Fruit fly (Drosophila melanogaster) whole organism: Measurements from ENCODE around the gene woc.

ENCODE experiments used
- CG8478 ChIP-seq: fragments of >200 bp; optimal IDR thresholded peaks from 2 replicates; lab custom pipeline; 2018; ENCODE audit warnings: inconsistent platforms
- Dll ChIP-seq: fragments of >200 bp; optimal IDR thresholded peaks from 2 replicates; lab custom pipeline; 2017
- EcR ChIP-seq, 2 experiments: fragments of >200 bp; optimal IDR thresholded peaks; 2 replicates each; lab custom pipeline; 2017; ENCODE audit warnings: missing biosample characterization in 2 of 2, missing genetic modification characterization in 2 of 2, missing genetic modification reagents in 2 of 2
- pan ChIP-seq: fragments of >200 bp; optimal IDR thresholded peaks from 2 replicates; lab custom pipeline; 2017
- psq ChIP-seq: fragments of >200 bp; optimal IDR thresholded peaks from 2 replicates; lab custom pipeline; 2017
- usp ChIP-seq: fragments of >200 bp; optimal IDR thresholded peaks from 2 replicates; lab custom pipeline; 2017; ENCODE audit warnings: missing biosample characterization, missing genetic modification characterization, mixed read lengths

woc gene

dm6 chr3R:27244742-27245400, 19.0 kb downstream of the woc start, which contains the start of gene CG18766:
TSS of gene CG18766 (minus strand) at chr3R:27245249.
- peak; percentile 81 for TF ChIP-seq CG8478
- no peak for TF ChIP-seq Dll

dm6 chr3R:27244412-27244741, 19.5 kb downstream of the woc start:
- TF ChIP-seq pan (no peak), CG8478 (no peak), EcR (GFP tag; optimal IDR thresholded peaks at IDR 0.05; lab: Kevin White, UChicago) (no peak), Dll (no peak), psq (lab: Kevin White, UChicago) (no peak), usp (GFP tag; lab: Kevin White, UChicago) (no peak)

DNA sequence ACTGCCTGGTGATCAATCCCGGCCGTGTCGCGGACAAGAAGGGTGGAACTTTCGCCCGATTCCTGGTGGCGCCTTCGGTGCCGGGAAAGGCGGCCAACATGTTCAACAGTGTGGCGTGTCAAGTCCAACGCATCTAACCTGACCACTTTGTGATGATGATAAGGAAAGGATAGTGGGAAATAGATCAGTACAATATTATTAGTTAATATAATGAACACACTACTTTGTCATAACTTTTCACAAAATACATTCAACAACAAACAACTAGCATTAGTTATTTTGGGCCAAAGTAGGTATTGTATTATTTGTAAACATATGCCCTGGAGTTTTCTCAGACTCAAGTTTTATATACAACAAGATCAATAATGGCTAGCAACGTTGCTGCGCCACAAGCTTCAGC, 22.9 kb downstream of the woc start, which contains the start of gene CG17991:
CG17991 (plus strand) TSS at position 301 of the 400 bp plus-strand sequence.
- TF ChIP-seq Dll (no peak), psq (lab: Kevin White, UChicago) (no peak), EcR (GFP tag; optimal IDR thresholded peaks at IDR 0.05; lab: Kevin White, UChicago) (no peak), pan (no peak), CG8478 (no peak), usp (GFP tag; lab: Kevin White, UChicago) (no peak)

DNA sequence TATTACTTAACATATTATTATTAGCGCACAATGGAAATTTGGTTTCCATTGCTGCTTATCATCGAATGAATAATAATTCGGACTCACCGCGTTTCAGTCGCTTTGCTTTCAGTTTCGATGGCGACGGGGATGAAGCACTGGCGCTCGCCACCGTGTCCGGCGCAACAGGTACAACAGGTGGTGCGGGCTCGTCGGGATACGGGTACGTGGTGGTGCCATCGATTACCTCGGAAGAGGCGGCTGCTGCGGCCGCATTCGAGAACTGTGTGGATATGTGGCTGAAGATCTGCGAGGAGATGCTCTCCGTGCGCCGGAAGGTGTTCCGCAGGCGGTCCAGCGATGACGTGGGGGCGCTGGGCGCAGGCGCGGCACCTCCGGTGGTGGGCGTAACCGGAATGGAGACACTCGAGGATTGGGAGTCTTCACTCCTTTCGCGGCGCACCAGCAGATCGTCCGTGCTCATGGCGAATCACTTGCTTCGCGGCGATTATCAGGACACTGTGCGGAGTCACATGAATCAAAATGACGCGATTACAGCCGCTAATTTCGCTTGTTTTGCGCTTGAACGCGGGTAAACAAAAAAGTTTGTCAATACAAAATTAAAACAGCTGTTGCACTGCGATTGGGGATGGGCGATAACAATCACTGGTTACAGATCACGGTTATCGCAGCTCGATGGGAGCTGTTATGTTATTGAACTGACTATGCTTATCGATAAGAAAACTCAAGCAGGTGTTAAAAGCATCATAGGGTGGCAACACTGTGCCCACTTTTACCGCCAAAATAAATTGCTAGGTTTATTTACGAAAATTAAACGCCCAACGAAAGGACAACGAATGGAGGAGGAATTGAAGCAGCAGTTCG, 25.2 kb downstream of the woc start, which contains the start of the genes CG31064 and PolA2:
CG31064 (minus strand) TSS at position 648 of the 864 bp plus-strand sequence.
PolA2 (plus strand) TSS at position 726 of the 864 bp plus-strand sequence.
- TF ChIP-seq EcR (GFP tag; optimal IDR thresholded peaks at IDR 0.05; lab: Kevin White, UChicago) (no peak), Dll (no peak), psq (lab: Kevin White, UChicago) (no peak), CG8478 (no peak), usp (GFP tag; lab: Kevin White, UChicago) (no peak)

DNA sequence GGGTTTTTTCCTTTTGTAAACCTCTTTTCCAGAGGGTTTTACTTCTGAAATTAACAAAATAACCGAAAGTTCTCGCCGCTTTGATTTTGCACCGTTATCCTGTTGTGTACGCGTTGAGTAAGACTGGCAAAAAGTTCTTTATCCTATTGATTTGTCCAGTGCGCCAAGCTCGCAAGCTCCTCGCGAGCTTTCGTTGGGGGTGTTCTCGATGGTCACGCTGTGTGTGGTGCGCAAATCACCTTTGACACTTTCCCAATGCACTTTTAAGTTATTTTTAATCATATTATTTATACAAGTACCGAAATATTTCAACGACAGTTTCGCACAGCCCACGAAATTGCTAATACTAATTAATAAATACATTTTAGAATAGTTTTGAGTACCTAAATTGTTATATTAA, 25.9 kb downstream of the woc start:
- TF ChIP-seq psq (lab: Kevin White, UChicago) (no peak), pan (no peak), Dll (no peak), usp (GFP tag; lab: Kevin White, UChicago) (no peak), EcR (GFP tag; optimal IDR thresholded peaks at IDR 0.05; lab: Kevin White, UChicago) (no peak), CG8478 (no peak)

- no peak for TF ChIP-seq psq (lab: Kevin White, UChicago)
- no peak for TF ChIP-seq pan
- TF ChIP-seq usp (GFP tag; lab: Kevin White, UChicago): no peak
- TF ChIP-seq EcR (GFP tag; optimal IDR thresholded peaks at IDR 0.05; lab: Kevin White, UChicago): no peak
- TF ChIP-seq Dll: no peak
- no peak for TF ChIP-seq CG8478
Observed at dm6 chr3R:27233398-27233797, 30.5 kb downstream of the woc start, which contains the start of gene CG31068. TSS of gene CG31068 (plus strand) at chr3R:27233698.

DNA sequence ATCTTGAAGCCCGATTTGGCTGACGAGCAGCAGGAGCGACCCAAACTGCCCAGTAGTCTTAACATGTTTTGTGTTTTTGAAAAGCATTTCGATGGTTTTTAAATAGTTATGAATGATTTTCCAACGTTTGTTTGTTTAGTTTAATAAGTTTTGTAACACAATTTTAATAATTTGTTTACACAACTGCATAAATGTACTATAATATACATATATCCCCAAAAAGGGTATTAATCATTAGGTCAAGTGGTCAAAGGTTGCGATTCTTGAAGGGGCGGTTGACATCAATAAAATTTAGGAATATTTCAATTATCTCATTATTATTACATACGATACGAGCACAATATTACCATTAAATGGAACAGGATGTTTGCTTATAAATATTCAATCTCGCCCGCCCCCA, 34.5 kb downstream of the woc start, which contains the start of gene CG42814:
CG42814 (minus strand) TSS at position 101 of the 400 bp plus-strand sequence.
- TF ChIP-seq pan (no peak), EcR (GFP tag; optimal IDR thresholded peaks at IDR 0.05; lab: Kevin White, UChicago) (no peak), psq (lab: Kevin White, UChicago) (no peak), Dll (no peak), usp (GFP tag; lab: Kevin White, UChicago) (no peak), CG8478 (no peak)

- TF ChIP-seq CG8478 (no peak), Dll (no peak), pan (no peak), psq (lab: Kevin White, UChicago) (no peak), EcR (GFP tag; optimal IDR thresholded peaks at IDR 0.05; lab: Kevin White, UChicago) (no peak), usp (GFP tag; lab: Kevin White, UChicago) (no peak)
Observed at dm6 chr3R:27228342-27228741, 35.5 kb downstream of the woc start, which contains the start of gene CG42813. TSS of gene CG42813 (minus strand) at chr3R:27228561.

dm6 chr3R:27226080-27226648, 37.7 kb downstream of the woc start:
- TF ChIP-seq EcR (GFP tag; optimal IDR thresholded peaks at IDR 0.05; lab: Kevin White, UChicago) (no peak), CG8478 (no peak), psq (lab: Kevin White, UChicago) (no peak), pan (no peak), Dll (no peak), usp (GFP tag; lab: Kevin White, UChicago) (no peak)

- TF ChIP-seq Dll: peak; percentile 1
- TF ChIP-seq psq (lab: Kevin White, UChicago): no peak
Observed at dm6 chr3R:27225490-27225889, 38.4 kb downstream of the woc start.

DNA sequence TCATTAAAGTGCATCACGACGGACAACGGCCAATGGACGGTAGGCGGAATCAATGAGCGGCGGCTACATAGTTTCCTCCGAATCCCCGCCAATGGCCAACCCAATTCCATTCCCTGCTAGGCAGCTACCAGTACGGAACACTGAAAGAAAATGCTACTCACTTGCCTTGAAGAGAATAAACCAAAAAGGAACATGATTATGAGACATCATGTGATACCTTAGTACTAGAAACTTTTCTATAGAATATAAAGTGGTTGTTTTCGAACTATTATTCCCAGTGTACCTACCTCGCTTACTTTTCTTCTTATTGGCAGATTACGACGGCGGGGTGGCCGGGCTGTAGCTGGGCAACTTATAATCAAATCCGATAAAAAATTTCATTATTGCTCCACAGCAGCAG, 39.1 kb downstream of the woc start:
- TF ChIP-seq pan (no peak), psq (lab: Kevin White, UChicago) (no peak), usp (GFP tag; lab: Kevin White, UChicago) (no peak), Dll (no peak), EcR (GFP tag; optimal IDR thresholded peaks at IDR 0.05; lab: Kevin White, UChicago) (no peak), CG8478 (no peak)

dm6 chr3R:27223012-27223411, 40.8 kb downstream of the woc start:
- TF ChIP-seq psq (lab: Kevin White, UChicago) (no peak), EcR (GFP tag; optimal IDR thresholded peaks at IDR 0.05; lab: Kevin White, UChicago) (no peak), usp (GFP tag; lab: Kevin White, UChicago) (no peak), Dll (no peak), pan (no peak), CG8478 (no peak)
